Fruit fly (Drosophila melanogaster) whole organism, wandering third instar larva: ENCODE measurements around the gene Or22a.

ENCODE experiments used
- Abd-B ChIP-seq: fragments of >200 bp; optimal IDR thresholded peaks from 2 replicates; lab custom pipeline; 2017; ENCODE audit warnings: missing biosample characterization, missing genetic modification characterization
- CG32264 ChIP-seq: fragments of 200-800 bp; sonication (Bioruptor generic); optimal IDR thresholded peaks from 2 replicates; lab custom pipeline; 2016; ENCODE audit warnings: missing biosample characterization, missing genetic modification characterization
- Hnf4 ChIP-seq: fragments of 200-800 bp; sonication (Bioruptor generic); optimal IDR thresholded peaks from 2 replicates; lab custom pipeline; 2016; ENCODE audit warnings: missing biosample characterization, mild to moderate bottlenecking, missing genetic modification characterization
- Hr78 ChIP-seq: fragments of >200 bp; optimal IDR thresholded peaks from 2 replicates; lab custom pipeline; 2017; ENCODE audit warnings: missing biosample characterization, missing genetic modification characterization
- Myc ChIP-seq: fragments of >200 bp; optimal IDR thresholded peaks from 2 replicates; lab custom pipeline; 2017
- N ChIP-seq: fragments of >200 bp; optimal IDR thresholded peaks from 2 replicates; lab custom pipeline; 2018; ENCODE audit warnings: missing biosample characterization, missing external identifiers, missing genetic modification characterization
- OdsH ChIP-seq: fragments of 200-800 bp; sonication (Bioruptor generic); optimal IDR thresholded peaks from 2 replicates; lab custom pipeline; 2016; ENCODE audit warnings: missing biosample characterization, mild to moderate bottlenecking, missing genetic modification characterization
- br ChIP-seq: fragments of 200-800 bp; sonication (Bioruptor generic); optimal IDR thresholded peaks from 2 replicates; lab custom pipeline; 2016; ENCODE audit warnings: missing biosample characterization, missing genetic modification characterization
- h ChIP-seq: fragments of 200-800 bp; sonication (Bioruptor generic); optimal IDR thresholded peaks from 3 replicates; lab custom pipeline; 2016; ENCODE audit warnings: missing biosample characterization, mild to moderate bottlenecking, missing genetic modification characterization
- pan ChIP-seq: fragments of >200 bp; optimal IDR thresholded peaks from 2 replicates; lab custom pipeline; 2017
- tai ChIP-seq: sonication (Bioruptor generic); optimal IDR thresholded peaks from 2 replicates; lab custom pipeline; 2016; ENCODE audit warnings: missing biosample characterization, missing genetic modification characterization
- woc ChIP-seq: sonication (Bioruptor generic); optimal IDR thresholded peaks from 2 replicates; lab custom pipeline; 2016; ENCODE audit warnings: missing biosample characterization, mild to moderate bottlenecking, missing genetic modification characterization

DNA sequence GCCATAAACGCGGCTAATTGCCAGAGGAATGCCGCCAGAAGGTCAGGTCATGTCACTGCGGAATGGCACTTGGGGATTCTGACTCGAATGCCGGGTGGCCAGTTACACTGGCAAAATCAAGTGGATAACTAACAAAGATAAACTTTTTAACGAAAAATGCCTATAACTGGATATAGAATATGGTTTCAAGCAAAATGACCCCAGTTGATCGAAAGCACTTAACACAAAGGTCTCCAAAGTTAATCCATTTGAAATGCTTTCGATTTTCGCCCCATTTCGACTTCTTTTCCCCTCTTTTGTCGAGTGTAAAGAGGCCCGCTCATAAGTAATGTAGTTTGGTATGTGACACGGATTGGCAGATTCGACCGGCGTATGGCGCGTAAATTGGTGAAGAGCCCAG lies 48.3 kb downstream of the Or22a start:
- TF ChIP-seq CG32264 (no peak), Abd-B (no peak), Hnf4 (GFP tag; lab: Kevin White, UChicago) (no peak), pan (lab: Kevin White, UChicago) (no peak), br (no peak), h (GFP tag; lab: Kevin White, UChicago) (peak; percentile 27), OdsH (GFP tag; lab: Kevin White, UChicago) (no peak), tai (GFP tag; lab: Kevin White, UChicago) (no peak), N (GFP tag; lab: Kevin White, UChicago) (no peak), Hr78 (GFP tag; lab: Kevin White, UChicago) (no peak), Myc (no peak), woc (GFP tag; lab: Kevin White, UChicago) (no peak)
